Fruit fly (Drosophila melanogaster) whole organism, embryonic: Measurements from ENCODE around the gene Lrr47.

Experiments
- CG10274 ChIP-seq: fragments of 200-800 bp; sonication (Bioruptor generic); optimal IDR thresholded peaks from 3 replicates; lab custom pipeline; 2017; ENCODE audit warnings: missing biosample characterization, mild to moderate bottlenecking, missing genetic modification characterization
- CG14667 ChIP-seq: fragments of 200-800 bp; sonication (Bioruptor generic); IDR thresholded peaks from 2 replicates; pipeline ENCODE4 v1.3.6; 2022; ENCODE audit warnings: missing biosample characterization, missing genetic modification characterization
- CG17328 ChIP-seq: fragments of 200-800 bp; sonication (Bioruptor generic); IDR thresholded peaks from 2 replicates; pipeline ENCODE4 v1.3.6; 2022; ENCODE audit warnings: missing biosample characterization, missing genetic modification characterization
- CG2199 ChIP-seq: fragments of 200-800 bp; sonication (Bioruptor generic); IDR thresholded peaks from 3 replicates; pipeline ENCODE4 v1.3.6; 2022; ENCODE audit warnings: missing biosample characterization, missing genetic modification characterization
- CG3847 ChIP-seq: fragments of 200-800 bp; sonication (Bioruptor generic); IDR thresholded peaks from 2 replicates; pipeline ENCODE4 v1.3.6; 2022; ENCODE audit warnings: missing biosample characterization, missing genetic modification characterization
- CG42726 ChIP-seq: fragments of 200-800 bp; sonication (Bioruptor generic); IDR thresholded peaks from 2 replicates; pipeline ENCODE4 v1.3.6; 2022; ENCODE audit warnings: missing biosample characterization, missing genetic modification characterization; ENCODE audit not compliant: partially characterized antibody
- CG43689 ChIP-seq: fragments of 200-800 bp; sonication (Bioruptor generic); IDR thresholded peaks from 2 replicates; pipeline ENCODE4 v1.3.6; 2022; ENCODE audit warnings: missing biosample characterization, missing genetic modification characterization
- CG5180 ChIP-seq: fragments of 200-800 bp; sonication (Bioruptor generic); optimal IDR thresholded peaks from 3 replicates; lab custom pipeline; 2017; ENCODE audit warnings: missing biosample characterization, missing genetic modification characterization, mild to moderate bottlenecking, moderate library complexity, missing genetic modification reagents
- CG6854 ChIP-seq: fragments of 200-800 bp; sonication (Bioruptor generic); optimal IDR thresholded peaks from 3 replicates; lab custom pipeline; 2017; ENCODE audit warnings: missing biosample characterization, mild to moderate bottlenecking, missing genetic modification characterization
- CG7372 ChIP-seq: fragments of 200-800 bp; sonication (Bioruptor generic); IDR thresholded peaks from 2 replicates; pipeline ENCODE4 v1.3.6; 2022; ENCODE audit warnings: missing biosample characterization, missing genetic modification characterization
- CG8281 ChIP-seq: fragments of 200-800 bp; sonication (Bioruptor generic); optimal IDR thresholded peaks from 2 replicates; lab custom pipeline; 2018; ENCODE audit warnings: missing biosample characterization, mild to moderate bottlenecking, missing genetic modification characterization, moderate library complexity
- CG9932 ChIP-seq: fragments of 200-800 bp; sonication (Bioruptor generic); IDR thresholded peaks from 2 replicates; pipeline ENCODE4 v1.3.6; 2022; ENCODE audit warnings: missing biosample characterization, missing genetic modification characterization
- CkIIα-i1 ChIP-seq: fragments of 200-800 bp; sonication (Bioruptor generic); IDR thresholded peaks from 2 replicates; pipeline ENCODE4 v1.3.6; 2022; ENCODE audit warnings: missing biosample characterization, missing genetic modification characterization
- Dad ChIP-seq: fragments of 200-800 bp; sonication (Bioruptor generic); optimal IDR thresholded peaks from 3 replicates; lab custom pipeline; 2016; ENCODE audit warnings: missing biosample characterization, missing genetic modification characterization
- Gsc ChIP-seq: fragments of 200-800 bp; sonication (Bioruptor generic); IDR thresholded peaks from 2 replicates; pipeline ENCODE4 v1.3.6; 2022; ENCODE audit warnings: missing biosample characterization, missing genetic modification characterization
- HHEX ChIP-seq: fragments of 200-800 bp; sonication (Bioruptor generic); optimal IDR thresholded peaks from 3 replicates; lab custom pipeline; 2017; ENCODE audit warnings: missing biosample characterization, mild to moderate bottlenecking, missing genetic modification characterization, missing genetic modification reagents
- HLH4C ChIP-seq: fragments of 200-800 bp; sonication (Bioruptor generic); IDR thresholded peaks from 3 replicates; pipeline ENCODE4 v1.3.6; 2022; ENCODE audit warnings: missing biosample characterization, missing genetic modification characterization; ENCODE audit not compliant: partially characterized antibody
- HmgD ChIP-seq: fragments of 200-800 bp; sonication (Bioruptor generic); optimal IDR thresholded peaks from 3 replicates; lab custom pipeline; 2016; ENCODE audit warnings: missing biosample characterization, missing genetic modification characterization
- Hr78 ChIP-seq, 2 experiments: fragments of 200-800 bp in 1 of 2; fragments of >200 bp in 1 of 2; sonication (Bioruptor generic) in 1 of 2; optimal IDR thresholded peaks; 2 replicates each; lab custom pipeline; 2017 to 2019; ENCODE audit warnings: missing biosample characterization in 2 of 2, missing genetic modification characterization in 2 of 2, mild to moderate bottlenecking in 1 of 2, moderate library complexity in 1 of 2
- Med ChIP-seq: fragments of 200-800 bp; sonication (Bioruptor generic); peaks from one replicate; lab custom pipeline; 2016; ENCODE audit warnings: missing biosample characterization, missing genetic modification characterization, mild to moderate bottlenecking, inconsistent platforms, moderate library complexity
- Mes4 ChIP-seq: fragments of 200-800 bp; sonication (Bioruptor generic); optimal IDR thresholded peaks from 2 replicates; lab custom pipeline; 2016; ENCODE audit warnings: missing biosample characterization, missing genetic modification characterization
- Pdp1 ChIP-seq, 2 experiments: fragments of 200-800 bp; sonication (Bioruptor generic); optimal IDR thresholded peaks; 3 replicates each; lab custom pipeline; 2016; ENCODE audit warnings: missing biosample characterization in 2 of 2, missing genetic modification characterization in 2 of 2, mild to moderate bottlenecking in 1 of 2, moderate library complexity in 1 of 2
- Ptx1 ChIP-seq: fragments of 200-800 bp; sonication (Bioruptor generic); IDR thresholded peaks from 2 replicates; pipeline ENCODE4 v1.3.6; 2022; ENCODE audit warnings: missing biosample characterization, missing genetic modification characterization
- Scr ChIP-seq: fragments of 200-800 bp; sonication (Bioruptor generic); IDR thresholded peaks from 2 replicates; pipeline ENCODE4 v1.3.6; 2022; ENCODE audit warnings: missing biosample characterization, missing genetic modification characterization; ENCODE audit not compliant: partially characterized antibody
- abd-A ChIP-seq: fragments of 200-800 bp; sonication (Bioruptor generic); optimal IDR thresholded peaks from 3 replicates; lab custom pipeline; 2019; ENCODE audit warnings: missing biosample characterization, mild to moderate bottlenecking, missing genetic modification characterization, moderate library complexity
- ara ChIP-seq: fragments of 200-800 bp; sonication (Bioruptor generic); IDR thresholded peaks from 2 replicates; pipeline ENCODE4 v1.3.6; 2022; ENCODE audit warnings: missing biosample characterization, missing genetic modification characterization
- bab2 ChIP-seq: fragments of 200-800 bp; sonication (Bioruptor generic); optimal IDR thresholded peaks from 2 replicates; lab custom pipeline; 2016; ENCODE audit warnings: missing biosample characterization, missing genetic modification characterization
- bigmax ChIP-seq: fragments of 200-800 bp; sonication (Bioruptor generic); optimal IDR thresholded peaks from 2 replicates; lab custom pipeline; 2018; ENCODE audit warnings: missing biosample characterization, mild to moderate bottlenecking, missing genetic modification characterization
- chinmo ChIP-seq: fragments of 200-800 bp; sonication (Bioruptor generic); IDR thresholded peaks from 4 replicates; pipeline ENCODE4 v1.3.6; 2022; ENCODE audit warnings: missing biosample characterization, missing genetic modification characterization; ENCODE audit not compliant: partially characterized antibody
- dmrt11E ChIP-seq: fragments of 200-800 bp; sonication (Bioruptor generic); optimal IDR thresholded peaks from 3 replicates; lab custom pipeline; 2018; ENCODE audit warnings: missing biosample characterization, mild to moderate bottlenecking, missing genetic modification characterization, moderate library complexity
- exex ChIP-seq: fragments of 200-800 bp; sonication (Bioruptor generic); optimal IDR thresholded peaks from 4 replicates; lab custom pipeline; 2018; ENCODE audit warnings: missing biosample characterization, mild to moderate bottlenecking, missing genetic modification characterization, moderate library complexity
- gcm2 ChIP-seq: fragments of 200-800 bp; sonication (Bioruptor generic); optimal IDR thresholded peaks from 2 replicates; lab custom pipeline; 2016; ENCODE audit warnings: missing biosample characterization, missing genetic modification characterization
- grn ChIP-seq: fragments of 200-800 bp; sonication (Bioruptor generic); optimal IDR thresholded peaks from 3 replicates; lab custom pipeline; 2017; ENCODE audit warnings: missing biosample characterization, missing genetic modification characterization
- gsb-n ChIP-seq: fragments of 200-800 bp; sonication (Bioruptor generic); optimal IDR thresholded peaks from 3 replicates; lab custom pipeline; 2018; ENCODE audit warnings: missing biosample characterization, mild to moderate bottlenecking, missing genetic modification characterization
- mam ChIP-seq: fragments of 200-800 bp; sonication (Bioruptor generic); optimal IDR thresholded peaks from 3 replicates; lab custom pipeline; 2016; ENCODE audit warnings: missing biosample characterization, missing genetic modification characterization
- mirr ChIP-seq: fragments of 200-800 bp; sonication (Bioruptor generic); optimal IDR thresholded peaks from 3 replicates; lab custom pipeline; 2018; ENCODE audit warnings: missing biosample characterization, mild to moderate bottlenecking, missing genetic modification characterization
- nom ChIP-seq: fragments of 200-800 bp; sonication (Bioruptor generic); optimal IDR thresholded peaks from 2 replicates; lab custom pipeline; 2017; ENCODE audit warnings: missing biosample characterization, missing genetic modification characterization, mild to moderate bottlenecking, moderate library complexity, missing genetic modification reagents
- pzg ChIP-seq: fragments of 200-800 bp; sonication (Bioruptor generic); optimal IDR thresholded peaks from 3 replicates; lab custom pipeline; 2018; ENCODE audit warnings: missing biosample characterization, mild to moderate bottlenecking, missing genetic modification characterization, moderate library complexity
- sob ChIP-seq: fragments of 200-800 bp; sonication (Bioruptor generic); IDR thresholded peaks from 2 replicates; pipeline ENCODE4 v1.3.6; 2022; ENCODE audit warnings: missing biosample characterization, missing genetic modification characterization
- tgo ChIP-seq: fragments of 200-800 bp; sonication (Bioruptor generic); IDR thresholded peaks from 3 replicates; pipeline ENCODE4 v1.3.6; 2022; ENCODE audit warnings: missing biosample characterization, missing genetic modification characterization

Gene Lrr47

dm6 chr2L:10506557-10507252 is 10.4 kb upstream of the Lrr47 start, which contains the start of the genes Myo31DF and CG6094 (continued):
- TF ChIP-seq HHEX (GFP tag; lab: Kevin White, UChicago) (peak; percentile 12), ara (GFP tag; lab: Robert Waterston, UW) (no peak; the same call in 1 of the 2 replicates), mam (GFP tag; lab: Kevin White, UChicago) (peak; percentile 24), CG5180 (peak; percentile 90), HmgD (GFP tag; lab: Kevin White, UChicago) (peak; percentile 56), CG6854 (GFP tag; lab: Kevin White, UChicago) (peak; percentile 44)
- TF ChIP-seq, all 482 proteins: peak for 221

- TF ChIP-seq pzg (GFP tag; lab: Kevin White, UChicago) (no peak), Med (GFP tag; lab: Kevin White, UChicago) (peak; percentile 48), gsb-n (tag; lab: Kevin White, UChicago) (no peak), sob (GFP tag; lab: Robert Waterston, UW) (0 out of 2 replicates have a peak, but pooled peaks have one; percentile 12), Scr (GFP tag; lab: Robert Waterston, UW) (no peak), CG14667 (GFP tag; lab: Robert Waterston, UW) (no peak), CG7372 (GFP tag; lab: Robert Waterston, UW) (no peak), Gsc (GFP tag; lab: Robert Waterston, UW) (no peak), CkIIα-i1 (no peak), abd-A (tag; lab: Kevin White, UChicago) (no peak), CG42726 (GFP tag; lab: Robert Waterston, UW) (no peak)
Observed at dm6 chr2L:10510088-10510487, 7.0 kb upstream of the Lrr47 start, which contains the start of gene CG7384. TSS of gene CG7384 (minus strand) at chr2L:10510453.

dm6 chr2L:10510843-10511242 is 6.3 kb upstream of the Lrr47 start:
- TF ChIP-seq Pdp1 (GFP tag; optimal IDR thresholded peaks at IDR 0.05; lab: Kevin White, UChicago) (peak in 1 of 2 experiments; percentile 74), CG17328 (GFP tag; lab: Robert Waterston, UW) (no peak)

- TF ChIP-seq gcm2 (GFP tag; lab: Kevin White, UChicago) (no peak), CG3847 (GFP tag; lab: Robert Waterston, UW) (no peak), exex (tag; lab: Kevin White, UChicago) (peak; percentile 54), CG8281 (tag; lab: Kevin White, UChicago) (peak; percentile 40), Dad (GFP tag; lab: Kevin White, UChicago) (no peak), CG43689 (GFP tag; lab: Robert Waterston, UW) (no peak), tgo (GFP tag; lab: Robert Waterston, UW) (no peak), grn (GFP tag; lab: Kevin White, UChicago) (peak; percentile 38), nom (GFP tag; lab: Kevin White, UChicago) (peak; percentile 17), bab2 (GFP tag; lab: Kevin White, UChicago) (no peak)
- TF ChIP-seq, all 482 proteins: peak for 4
Observed at dm6 chr2L:10513837-10514499, 3.2 kb upstream of the Lrr47 start.

- no peak for TF ChIP-seq CG10274
- TF ChIP-seq CG2199 (GFP tag; lab: Robert Waterston, UW) = 0 out of 3 replicates have a peak, but pooled peaks have one; percentile 8
- 0 out of 2 replicates have a peak, but pooled peaks have one; percentile 8 for TF ChIP-seq Ptx1
- no peak for TF ChIP-seq Mes4
- peak; percentile 65; the same call in 1 of the 4 replicates for TF ChIP-seq chinmo
- peak; percentile 32 for TF ChIP-seq mirr
- peak in 1 of 2 experiments; percentile 2 for TF ChIP-seq Hr78 (GFP tag; optimal IDR thresholded peaks at IDR 0.05; lab: Kevin White, UChicago)
- no peak for TF ChIP-seq bigmax
- TF ChIP-seq dmrt11E (tag; lab: Kevin White, UChicago) = no peak
- TF ChIP-seq CG9932 = peak; percentile 33; the same call in 1 of the 2 replicates
- TF ChIP-seq HLH4C (GFP tag; lab: Robert Waterston, UW) = 0 out of 3 replicates have a peak, but pooled peaks have one; percentile 14
Observed at dm6 chr2L:10514586-10515137, 2.5 kb upstream of the Lrr47 start.
